Worm (Caenorhabditis elegans) whole organism, L4 larva: ENCODE data around the gene tin-9.1.
A peak's percentile ranks its signal among the peaks of the same experiment; 100 is the strongest.

Source experiments
- F37D6.2 ChIP-seq: sonication (generic microtip); optimal IDR thresholded peaks from 2 replicates; lab custom pipeline; 2016; ENCODE audit warnings: mild to moderate bottlenecking, missing genetic modification characterization, missing compliant biosample characterization
- F49E8.2 ChIP-seq: sonication (generic microtip); optimal IDR thresholded peaks from 2 replicates; lab custom pipeline; 2016; ENCODE audit warnings: missing compliant biosample characterization, mild to moderate bottlenecking, missing genetic modification characterization, borderline replicate concordance
- T20F7.1 ChIP-seq: fragments of 200-800 bp; sonication (Bioruptor generic); optimal IDR thresholded peaks from 2 replicates; lab custom pipeline; 2018; ENCODE audit warnings: mild to moderate bottlenecking, missing genetic modification characterization, missing compliant biosample characterization
- T26A8.4 ChIP-seq: fragments of 200-800 bp; sonication (Bioruptor generic); IDR thresholded peaks from 2 replicates; pipeline ENCODE4 v1.3.6; 2022; ENCODE audit warnings: missing genetic modification characterization, missing compliant biosample characterization
- Y75B8A.6 ChIP-seq: fragments of 200-800 bp; sonication (Bioruptor generic); IDR thresholded peaks from 2 replicates; pipeline ENCODE4 v1.3.6; 2022; ENCODE audit warnings: missing genetic modification reagents, missing genetic modification characterization, missing compliant biosample characterization
- aha-1 ChIP-seq: fragments of 150-350 bp; peaks from one replicate; lab custom pipeline; 2014; ENCODE audit warnings: missing biosample characterization, missing genetic modification characterization
- aly-2 ChIP-seq: sonication (generic microtip); optimal IDR thresholded peaks from 2 replicates; lab custom pipeline; 2018; ENCODE audit warnings: missing biosample characterization, missing genetic modification characterization
- attf-4 ChIP-seq: sonication (generic microtip); optimal IDR thresholded peaks from 3 replicates; lab custom pipeline; 2017; ENCODE audit warnings: missing biosample characterization, missing genetic modification characterization
- ceh-20 ChIP-seq: fragments of 200-800 bp; sonication (Bioruptor generic); IDR thresholded peaks from 2 replicates; pipeline ENCODE4 v1.3.6; 2022; ENCODE audit warnings: missing genetic modification reagents, missing genetic modification characterization, missing compliant biosample characterization
- ceh-32 ChIP-seq: sonication (generic microtip); optimal IDR thresholded peaks from 2 replicates; lab custom pipeline; 2016; ENCODE audit warnings: mild to moderate bottlenecking, missing genetic modification characterization, missing compliant biosample characterization; ENCODE audit not compliant: poor library complexity
- ceh-82 ChIP-seq: sonication (generic microtip); optimal IDR thresholded peaks from 2 replicates; lab custom pipeline; 2017; ENCODE audit warnings: missing biosample characterization, missing genetic modification characterization
- ces-1 ChIP-seq: fragments of 150-350 bp; sonication (generic microtip); optimal IDR thresholded peaks from 4 replicates; lab custom pipeline; 2014; ENCODE audit warnings: missing biosample characterization, missing genetic modification reagents, missing genetic modification characterization
- ctbp-1 ChIP-seq: fragments of 200-800 bp; sonication (Bioruptor generic); IDR thresholded peaks from 2 replicates; pipeline ENCODE4 v1.3.6; 2022; ENCODE audit warnings: missing genetic modification reagents, missing genetic modification characterization, missing compliant biosample characterization
- dmd-6 ChIP-seq: fragments of 200-800 bp; sonication (Bioruptor generic); IDR thresholded peaks from 2 replicates; pipeline ENCODE4 v1.3.6; 2022; ENCODE audit warnings: missing genetic modification reagents, missing genetic modification characterization, missing compliant biosample characterization
- dpl-1 ChIP-seq: fragments of 150-350 bp; optimal IDR thresholded peaks from 2 replicates; lab custom pipeline; 2014; ENCODE audit warnings: missing biosample characterization, missing genetic modification reagents, missing genetic modification characterization
- fos-1 ChIP-seq: fragments of 150-350 bp; optimal IDR thresholded peaks from 2 replicates; lab custom pipeline; 2014; ENCODE audit warnings: missing biosample characterization, missing genetic modification characterization
- hif-1 ChIP-seq, 2 experiments: sonication (generic microtip); optimal IDR thresholded peaks; 2 replicates each; lab custom pipeline; 2016 to 2017; ENCODE audit warnings: missing compliant biosample characterization in 2 of 2, missing genetic modification characterization in 2 of 2, missing genetic modification reagents in 2 of 2, missing genotype in 2 of 2, mild to moderate bottlenecking in 1 of 2
- lim-7 ChIP-seq: fragments of 200-800 bp; sonication (Bioruptor generic); IDR thresholded peaks from 2 replicates; pipeline ENCODE4 v1.3.6; 2022; ENCODE audit warnings: missing genetic modification characterization, missing compliant biosample characterization
- lin-13 ChIP-seq: fragments of 150-350 bp; optimal IDR thresholded peaks from 2 replicates; lab custom pipeline; 2014; ENCODE audit warnings: missing biosample characterization, missing genetic modification reagents, missing genetic modification characterization
- lin-15B ChIP-seq: fragments of 150-350 bp; sonication (generic microtip); optimal IDR thresholded peaks from 3 replicates; lab custom pipeline; 2014; ENCODE audit warnings: missing biosample characterization, missing genetic modification characterization
- lir-3 ChIP-seq: sonication (generic microtip); optimal IDR thresholded peaks from 2 replicates; lab custom pipeline; 2016; ENCODE audit warnings: mild to moderate bottlenecking, missing genetic modification characterization, missing compliant biosample characterization
- madf-5 ChIP-seq, 2 experiments: fragments of 200-800 bp; sonication (Bioruptor generic); IDR thresholded peaks; 2 replicates each; pipeline ENCODE4 v1.3.6; 2022; ENCODE audit warnings: missing compliant biosample characterization in 2 of 2, missing genetic modification characterization in 2 of 2
- mdl-1 ChIP-seq, 2 experiments: fragments of 150-350 bp in 1 of 2; sonication (generic microtip) in 1 of 2; optimal IDR thresholded peaks; 2 replicates each; lab custom pipeline; 2014 to 2017; ENCODE audit warnings: missing biosample characterization in 2 of 2, missing genetic modification characterization in 2 of 2
- mep-1 ChIP-seq: fragments of 150-350 bp; sonication (generic microtip); optimal IDR thresholded peaks from 3 replicates; lab custom pipeline; 2014; ENCODE audit warnings: missing biosample characterization, missing genetic modification characterization
- mxl-2 ChIP-seq: fragments of 200-800 bp; sonication (Bioruptor generic); conservative IDR thresholded peaks from 2 replicates; pipeline ENCODE4 v1.3.6; 2022; ENCODE audit warnings: missing genetic modification reagents, missing genetic modification characterization, missing compliant biosample characterization
- nhr-111 ChIP-seq: fragments of 200-800 bp; sonication (Bioruptor generic); optimal IDR thresholded peaks from 2 replicates; lab custom pipeline; 2018; ENCODE audit warnings: mild to moderate bottlenecking, missing genetic modification characterization, missing compliant biosample characterization
- nhr-25 ChIP-seq: sonication (generic microtip); optimal IDR thresholded peaks from 2 replicates; lab custom pipeline; 2017; ENCODE audit warnings: missing genetic modification characterization, mild to moderate bottlenecking, missing compliant biosample characterization, antibody characterized with exemption, moderate library complexity, borderline replicate concordance; ENCODE audit not compliant: insufficient read depth
- nhr-28 ChIP-seq: fragments of 150-350 bp; optimal IDR thresholded peaks from 2 replicates; lab custom pipeline; 2014; ENCODE audit warnings: missing biosample characterization, missing genetic modification characterization
- nhr-6 ChIP-seq: fragments of 150-350 bp; optimal IDR thresholded peaks from 2 replicates; lab custom pipeline; 2014; ENCODE audit warnings: missing biosample characterization, missing genetic modification characterization
- nhr-77 ChIP-seq: fragments of 150-350 bp; optimal IDR thresholded peaks from 2 replicates; lab custom pipeline; 2014; ENCODE audit warnings: missing biosample characterization, missing genetic modification characterization
- php-3 ChIP-seq: fragments of 200-800 bp; sonication (Bioruptor generic); IDR thresholded peaks from 2 replicates; pipeline ENCODE4 v1.3.6; 2022; ENCODE audit warnings: missing genetic modification reagents, missing genetic modification characterization, missing compliant biosample characterization
- skn-1 ChIP-seq: fragments of 150-350 bp; optimal IDR thresholded peaks from 2 replicates; lab custom pipeline; 2014; ENCODE audit warnings: missing biosample characterization, missing genetic modification characterization
- snpc-1.2 ChIP-seq: fragments of 200-800 bp; sonication (Bioruptor generic); IDR thresholded peaks from 2 replicates; pipeline ENCODE4 v1.3.6; 2022; ENCODE audit warnings: missing genetic modification reagents, missing genetic modification characterization, missing compliant biosample characterization
- snpc-4 ChIP-seq: fragments of 150-350 bp; optimal IDR thresholded peaks from 2 replicates; lab custom pipeline; 2014; ENCODE audit warnings: missing biosample characterization, missing genetic modification characterization
- unc-130 ChIP-seq: sonication (generic microtip); optimal IDR thresholded peaks from 2 replicates; lab custom pipeline; 2016; ENCODE audit warnings: missing genetic modification reagents, missing genetic modification characterization, missing compliant biosample characterization
- unc-39 ChIP-seq: sonication (generic microtip); optimal IDR thresholded peaks from 2 replicates; lab custom pipeline; 2017; ENCODE audit warnings: missing biosample characterization, missing genetic modification characterization
- unc-62 ChIP-seq, 3 experiments: fragments of 150-350 bp in 1 of 3; sonication (generic microtip); optimal IDR thresholded peaks in 2 of 3; peaks in 1 of 3; 1 replicate in 1 of 3; 2 replicates in 2 of 3; lab custom pipeline; 2014 to 2017; ENCODE audit warnings: missing biosample characterization in 3 of 3, missing genetic modification characterization in 3 of 3, missing genetic modification reagents in 3 of 3, missing genotype in 1 of 3
- zfp-3 ChIP-seq: fragments of 200-800 bp; sonication (Bioruptor generic); conservative IDR thresholded peaks from 2 replicates; pipeline ENCODE4 v1.3.6; 2022; ENCODE audit warnings: missing genetic modification reagents, missing genetic modification characterization, missing compliant biosample characterization

tin-9.1 gene

DNA sequence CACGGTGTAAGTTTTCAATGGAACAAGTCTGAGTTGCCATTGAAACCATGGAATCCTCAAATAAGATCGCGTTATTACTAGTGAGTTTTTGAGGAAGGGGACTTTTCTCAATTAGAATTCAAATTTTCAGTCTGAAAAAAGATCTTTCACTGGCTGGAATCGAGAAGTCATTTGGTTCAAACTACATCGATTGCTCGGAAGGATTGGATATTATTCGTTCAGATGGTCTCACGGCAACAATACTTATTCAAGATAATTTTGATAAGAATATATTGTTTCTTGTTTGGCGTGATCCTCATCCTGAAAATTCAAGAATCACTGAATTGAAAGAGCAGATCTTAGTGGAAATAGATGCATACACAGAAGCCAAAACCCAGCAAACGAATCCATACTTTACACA lies 23.0 kb upstream of the tin-9.1 start:
- no peak for TF ChIP-seq dpl-1 (GFP tag; lab: Kevin White, UChicago)
- TF ChIP-seq unc-62 (GFP tag; optimal IDR thresholded peaks at IDR 0.05 in 1 of 2; lab: Kevin White, UChicago) = peak in 1 of 2 experiments; percentile 93
- no peak for TF ChIP-seq unc-62 (tag; optimal IDR thresholded peaks at IDR 0.05; lab: Kevin White, UChicago)
- no peak for TF ChIP-seq unc-130 (GFP tag; lab: Kevin White, UChicago)

DNA sequence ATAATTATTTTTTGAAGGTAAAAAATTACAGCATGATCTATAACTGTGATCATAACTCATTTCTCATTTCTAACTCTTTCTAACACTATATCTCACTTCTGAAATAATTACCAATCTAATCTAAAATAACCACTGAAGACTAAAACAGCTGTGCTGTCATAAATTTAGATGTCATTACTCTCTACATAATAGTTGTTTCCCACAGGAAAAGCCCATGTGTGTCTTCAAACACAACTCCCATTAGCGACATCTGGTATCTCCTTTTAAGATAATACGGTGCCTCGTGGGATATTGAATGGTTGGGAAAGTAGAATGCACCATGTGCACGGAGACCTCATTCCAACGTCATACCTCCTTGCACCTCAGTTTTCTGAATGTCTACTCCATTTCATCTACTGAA lies 20.6 kb upstream of the tin-9.1 start, which contains the start of gene Y43B11AL.1:
Gene Y43B11AL.1, plus strand, starts transcription at position 301 of the 400 bp plus-strand sequence.
- TF ChIP-seq lir-3 (tag; lab: Kevin White, UChicago) (no peak), nhr-28 (no peak), attf-4 (tag; lab: Kevin White, UChicago) (no peak), fos-1 (tag; lab: Kevin White, UChicago) (no peak), skn-1 (tag; lab: Kevin White, UChicago) (no peak), lin-15B (tag; lab: Kevin White, UChicago) (no peak), zfp-3 (GFP tag; lab: Robert Waterston, UW) (no peak), F49E8.2 (no peak), ceh-20 (GFP tag; lab: Robert Waterston, UW) (no peak), T26A8.4 (GFP tag; lab: Robert Waterston, UW) (no peak), Y75B8A.6 (GFP tag; lab: Robert Waterston, UW) (no peak), madf-5 (GFP tag; IDR thresholded peaks at IDR 0.05; lab: Robert Waterston, UW) (no peak), unc-39 (no peak)

DNA sequence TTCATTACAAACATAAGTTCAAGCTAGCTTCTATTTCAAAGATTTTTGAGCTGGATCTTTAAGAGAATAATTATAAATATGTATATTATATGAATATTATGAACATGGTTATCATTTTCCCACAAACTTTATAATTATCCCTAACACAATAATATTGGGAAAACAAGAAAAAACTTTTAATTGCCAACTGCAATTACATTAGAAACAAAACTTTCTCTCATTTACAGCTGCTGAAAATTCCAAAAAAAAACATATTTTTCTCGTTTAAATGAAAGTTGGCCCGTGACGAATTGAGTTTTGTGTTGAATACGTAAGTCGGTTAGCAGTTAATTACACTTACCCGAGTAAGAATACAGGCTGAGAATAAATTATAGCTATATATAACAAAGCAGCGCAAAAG lies 18.3 kb upstream of the tin-9.1 start:
- TF ChIP-seq madf-5 (GFP tag; IDR thresholded peaks at IDR 0.05; lab: Robert Waterston, UW) = no peak
- peak; percentile 90 for TF ChIP-seq aha-1 (tag; lab: Kevin White, UChicago)

DNA sequence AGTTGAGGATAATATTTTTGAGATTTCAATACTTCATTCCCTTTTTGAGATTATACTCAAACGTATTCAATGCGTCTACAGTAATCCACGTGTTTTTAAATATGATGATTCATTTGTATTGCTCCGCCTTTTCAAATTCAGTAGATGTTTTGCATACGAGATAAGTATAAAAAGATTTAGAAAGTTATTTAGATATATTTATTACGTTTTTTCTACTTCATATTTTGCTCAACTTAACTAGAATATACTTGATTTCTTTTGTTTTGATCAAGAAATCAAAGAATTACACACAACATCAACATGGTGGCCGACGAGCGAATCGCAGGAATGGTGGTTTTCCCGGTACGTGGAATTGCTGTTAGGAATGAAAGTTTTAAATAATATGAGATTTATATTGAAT lies 13.3 kb upstream of the tin-9.1 start, which contains the start of gene srx-50:
Gene srx-50, plus strand, starts transcription at position 301 of the 400 bp plus-strand sequence.
- no peak for TF ChIP-seq mep-1
- TF ChIP-seq ceh-82 (tag; lab: Kevin White, UChicago) = no peak

DNA sequence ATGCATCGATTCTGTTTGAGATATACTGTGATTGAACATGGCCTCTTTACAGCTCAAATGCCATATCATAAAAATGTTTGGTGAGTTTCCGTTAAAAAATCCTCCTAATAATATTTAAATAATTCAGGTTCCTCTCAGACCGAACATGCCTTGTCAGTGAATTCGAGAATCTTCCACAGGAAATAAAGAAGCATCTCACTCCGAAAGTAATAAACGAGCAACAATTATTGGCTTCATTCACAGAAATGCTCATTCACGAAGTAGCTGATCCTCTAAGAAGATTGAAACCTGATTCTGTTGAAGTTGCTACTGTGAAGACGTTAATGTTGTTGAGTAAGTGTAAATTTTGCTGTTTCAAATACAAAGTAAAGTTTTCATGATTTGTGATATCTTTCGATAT lies 7.7 kb upstream of the tin-9.1 start:
- TF ChIP-seq snpc-1.2 (GFP tag; lab: Robert Waterston, UW) = no peak
- no peak for TF ChIP-seq mxl-2 (GFP tag; lab: Robert Waterston, UW)
- no peak for TF ChIP-seq aly-2 (tag; lab: Kevin White, UChicago)
- TF ChIP-seq nhr-25 (tag; lab: Kevin White, UChicago) = no peak
- no peak for TF ChIP-seq ctbp-1 (GFP tag; lab: Robert Waterston, UW)
- TF ChIP-seq T20F7.1 (GFP tag; lab: Kevin White, UChicago) = no peak
- TF ChIP-seq hif-1 (tag; optimal IDR thresholded peaks at IDR 0.05; lab: Kevin White, UChicago) = no peak
- TF ChIP-seq nhr-111 = no peak
- TF ChIP-seq F37D6.2 (tag; lab: Kevin White, UChicago) = no peak
- no peak for TF ChIP-seq dmd-6
- TF ChIP-seq nhr-77 (tag; lab: Kevin White, UChicago) = no peak
- TF ChIP-seq mdl-1 (tag; optimal IDR thresholded peaks at IDR 0.05; lab: Kevin White, UChicago) = no peak
- no peak for TF ChIP-seq ceh-32 (tag; lab: Kevin White, UChicago)
- TF ChIP-seq lin-13 (GFP tag; lab: Kevin White, UChicago) = no peak
- no peak for TF ChIP-seq lim-7 (GFP tag; lab: Robert Waterston, UW)
- TF ChIP-seq php-3 (GFP tag; lab: Robert Waterston, UW) = no peak
- no peak for TF ChIP-seq nhr-6 (tag; lab: Kevin White, UChicago)
- no peak for TF ChIP-seq snpc-4 (tag; lab: Kevin White, UChicago)
- no peak for TF ChIP-seq ces-1 (GFP tag; lab: Kevin White, UChicago)
- TF ChIP-seq, all 104 proteins: peak for 0
